Fruit fly (Drosophila melanogaster) whole organism, embryonic: Measurements from ENCODE around the gene mahe.
A peak's percentile ranks its signal among the peaks of the same experiment; 100 is the strongest.

Experiments
- Awh ChIP-seq: fragments of 200-800 bp; sonication (Bioruptor generic); IDR thresholded peaks from 2 replicates; pipeline ENCODE4, ENCODE4 v1.3.6; 2022; ENCODE audit warnings: missing biosample characterization, missing genetic modification characterization
- BEAF-32 ChIP-seq: fragments of 200-800 bp; sonication (Bioruptor generic); optimal IDR thresholded peaks from 3 replicates; lab custom pipeline; 2017; ENCODE audit warnings: missing biosample characterization, missing genetic modification characterization, mild to moderate bottlenecking, moderate library complexity, missing genetic modification reagents
- Bgb ChIP-seq: fragments of 200-800 bp; sonication (Bioruptor generic); IDR thresholded peaks from 2 replicates; pipeline ENCODE4 v1.3.6; 2022; ENCODE audit warnings: missing biosample characterization, missing genetic modification characterization; ENCODE audit not compliant: partially characterized antibody
- CG10209 ChIP-seq: fragments of 200-800 bp; sonication (Bioruptor generic); optimal IDR thresholded peaks from 3 replicates; lab custom pipeline; 2017; ENCODE audit warnings: missing biosample characterization, mild to moderate bottlenecking, missing genetic modification characterization, missing genetic modification reagents
- CG12391 ChIP-seq: fragments of 200-800 bp; sonication (Bioruptor generic); optimal IDR thresholded peaks from 3 replicates; lab custom pipeline; 2018; ENCODE audit warnings: missing biosample characterization, mild to moderate bottlenecking, missing genetic modification characterization, moderate library complexity
- CG12769 ChIP-seq: fragments of 200-800 bp; sonication (Bioruptor generic); optimal IDR thresholded peaks from 2 replicates; lab custom pipeline; 2019; ENCODE audit warnings: missing biosample characterization, mild to moderate bottlenecking, missing genetic modification characterization, moderate library complexity
- CG12942 ChIP-seq: fragments of 200-800 bp; sonication (Bioruptor generic); optimal IDR thresholded peaks from 3 replicates; lab custom pipeline; 2016; ENCODE audit warnings: missing biosample characterization, missing genetic modification characterization
- CG15073 ChIP-seq: fragments of 200-800 bp; sonication (Bioruptor generic); optimal IDR thresholded peaks from 2 replicates; lab custom pipeline; 2016; ENCODE audit warnings: missing biosample characterization, missing genetic modification characterization
- CG17186 ChIP-seq: fragments of 200-800 bp; sonication (Bioruptor generic); optimal IDR thresholded peaks from 3 replicates; lab custom pipeline; 2017; ENCODE audit warnings: missing biosample characterization, missing genetic modification reagents, missing genetic modification characterization
- CG17912 ChIP-seq: fragments of 200-800 bp; sonication (Bioruptor generic); optimal IDR thresholded peaks from 2 replicates; lab custom pipeline; 2018; ENCODE audit warnings: missing biosample characterization, mild to moderate bottlenecking, missing genetic modification characterization
- CG1832 ChIP-seq: fragments of 200-800 bp; sonication (Bioruptor generic); optimal IDR thresholded peaks from 2 replicates; lab custom pipeline; 2017; ENCODE audit warnings: missing biosample characterization, mild to moderate bottlenecking, missing genetic modification characterization, inconsistent platforms
- CG2202 ChIP-seq: fragments of 200-800 bp; sonication (Bioruptor generic); optimal IDR thresholded peaks from 2 replicates; lab custom pipeline; 2018; ENCODE audit warnings: missing biosample characterization, mild to moderate bottlenecking, missing genetic modification characterization
- CG30020 ChIP-seq: fragments of 200-800 bp; optimal IDR thresholded peaks from 2 replicates; lab custom pipeline; 2019; ENCODE audit warnings: missing biosample characterization, mild to moderate bottlenecking, missing genetic modification characterization, moderate library complexity
- CG31388 ChIP-seq: fragments of 200-800 bp; sonication (Bioruptor generic); optimal IDR thresholded peaks from 2 replicates; lab custom pipeline; 2016; ENCODE audit warnings: missing biosample characterization, missing genetic modification characterization
- CG32532 ChIP-seq: fragments of 200-800 bp; sonication (Bioruptor generic); IDR thresholded peaks from 2 replicates; pipeline ENCODE4 v1.3.6; 2022; ENCODE audit warnings: missing biosample characterization, missing genetic modification characterization
- CG34224 ChIP-seq: fragments of 200-800 bp; sonication (Bioruptor generic); IDR thresholded peaks from 3 replicates; pipeline ENCODE4 v1.3.6; 2022; ENCODE audit warnings: missing biosample characterization, missing genetic modification characterization; ENCODE audit not compliant: partially characterized antibody
- CG3726 ChIP-seq: fragments of 200-800 bp; sonication (Bioruptor generic); IDR thresholded peaks from 3 replicates; pipeline ENCODE4, ENCODE4 v1.3.6; 2022; ENCODE audit warnings: missing biosample characterization, missing genetic modification characterization
- CG4360 ChIP-seq: fragments of 200-800 bp; sonication (Bioruptor generic); IDR thresholded peaks from 2 replicates; pipeline ENCODE4 v1.3.6; 2022; ENCODE audit warnings: missing biosample characterization, missing genetic modification characterization
- CG4707 ChIP-seq: fragments of 200-800 bp; sonication (Bioruptor generic); optimal IDR thresholded peaks from 2 replicates; lab custom pipeline; 2018; ENCODE audit warnings: missing biosample characterization, mild to moderate bottlenecking, missing genetic modification characterization, moderate library complexity
- CG6765 ChIP-seq: fragments of 200-800 bp; sonication (Bioruptor generic); optimal IDR thresholded peaks from 3 replicates; lab custom pipeline; 2017; ENCODE audit warnings: missing biosample characterization, mild to moderate bottlenecking, missing genetic modification characterization
- CG6791 ChIP-seq: fragments of 200-800 bp; sonication (Bioruptor generic); IDR thresholded peaks from 3 replicates; pipeline ENCODE4 v1.3.6; 2022; ENCODE audit warnings: missing biosample characterization, missing genetic modification characterization; ENCODE audit not compliant: partially characterized antibody
- CG9215 ChIP-seq: fragments of 200-800 bp; sonication (Bioruptor generic); IDR thresholded peaks from 2 replicates; pipeline ENCODE4 v1.3.6; 2022; ENCODE audit warnings: missing biosample characterization, missing genetic modification characterization
- CG9876 ChIP-seq: fragments of 200-800 bp; sonication (Bioruptor generic); optimal IDR thresholded peaks from 2 replicates; lab custom pipeline; 2016; ENCODE audit warnings: missing biosample characterization, missing genetic modification characterization
- CrebB ChIP-seq: fragments of 200-800 bp; sonication (Bioruptor generic); optimal IDR thresholded peaks from 3 replicates; lab custom pipeline; 2018; ENCODE audit warnings: missing biosample characterization, mild to moderate bottlenecking, missing genetic modification characterization
- Dbx ChIP-seq: fragments of 200-800 bp; sonication (Bioruptor generic); IDR thresholded peaks from 3 replicates; pipeline ENCODE4 v1.3.6; 2022; ENCODE audit warnings: missing biosample characterization, missing genetic modification characterization
- Drgx ChIP-seq: fragments of 200-800 bp; sonication (Bioruptor generic); IDR thresholded peaks from 2 replicates; pipeline ENCODE4 v1.3.6; 2022; ENCODE audit warnings: missing biosample characterization, missing genetic modification characterization
- ERR ChIP-seq: fragments of 200-800 bp; sonication (Bioruptor generic); optimal IDR thresholded peaks from 2 replicates; lab custom pipeline; 2016; ENCODE audit warnings: missing biosample characterization, missing genetic modification characterization
- Nf-YC ChIP-seq: fragments of 200-800 bp; optimal IDR thresholded peaks from 3 replicates; lab custom pipeline; 2019; ENCODE audit warnings: missing biosample characterization, mild to moderate bottlenecking, missing genetic modification characterization, moderate library complexity
- Opbp ChIP-seq: fragments of 200-800 bp; sonication (Bioruptor generic); IDR thresholded peaks from 3 replicates; pipeline ENCODE4 v1.3.6; 2022; ENCODE audit warnings: missing biosample characterization, missing genetic modification characterization; ENCODE audit not compliant: partially characterized antibody
- Ssrp ChIP-seq: fragments of 200-800 bp; sonication (Bioruptor generic); optimal IDR thresholded peaks from 2 replicates; lab custom pipeline; 2018; ENCODE audit warnings: missing biosample characterization, mild to moderate bottlenecking, missing genetic modification characterization, moderate library complexity
- ara ChIP-seq: fragments of 200-800 bp; sonication (Bioruptor generic); IDR thresholded peaks from 2 replicates; pipeline ENCODE4 v1.3.6; 2022; ENCODE audit warnings: missing biosample characterization, missing genetic modification characterization
- br ChIP-seq: fragments of >200 bp; optimal IDR thresholded peaks from 2 replicates; lab custom pipeline; 2017
- dan ChIP-seq: fragments of 200-800 bp; sonication (Bioruptor generic); IDR thresholded peaks from 2 replicates; pipeline ENCODE4 v1.3.6; 2022; ENCODE audit warnings: missing biosample characterization, missing genetic modification characterization
- dysf ChIP-seq: fragments of 200-800 bp; sonication (Bioruptor generic); IDR thresholded peaks from 3 replicates; pipeline ENCODE4 v1.3.6; 2022; ENCODE audit warnings: missing biosample characterization, missing genetic modification characterization
- emc ChIP-seq: fragments of 200-800 bp; sonication (Bioruptor generic); optimal IDR thresholded peaks from 2 replicates; lab custom pipeline; 2016; ENCODE audit warnings: missing biosample characterization, missing genetic modification characterization
- gsb ChIP-seq: fragments of 200-800 bp; sonication (Bioruptor generic); IDR thresholded peaks from 2 replicates; pipeline ENCODE4 v1.3.6; 2022; ENCODE audit warnings: missing biosample characterization, missing genetic modification characterization
- insv ChIP-seq, 2 experiments: fragments of 200-800 bp; sonication (Bioruptor generic); optimal IDR thresholded peaks; 3 replicates each; lab custom pipeline; 2016 to 2018; ENCODE audit warnings: missing biosample characterization in 2 of 2, missing genetic modification characterization in 2 of 2
- luna ChIP-seq: fragments of 200-800 bp; sonication (Bioruptor generic); optimal IDR thresholded peaks from 2 replicates; lab custom pipeline; 2016; ENCODE audit warnings: missing biosample characterization, missing genetic modification characterization
- mirr ChIP-seq: fragments of 200-800 bp; sonication (Bioruptor generic); optimal IDR thresholded peaks from 3 replicates; lab custom pipeline; 2018; ENCODE audit warnings: missing biosample characterization, mild to moderate bottlenecking, missing genetic modification characterization
- nau ChIP-seq: fragments of 200-800 bp; sonication (Bioruptor generic); optimal IDR thresholded peaks from 3 replicates; lab custom pipeline; 2017; ENCODE audit warnings: missing biosample characterization, mild to moderate bottlenecking, missing genetic modification characterization, missing genetic modification reagents
- oc ChIP-seq: fragments of 200-800 bp; sonication (Bioruptor generic); optimal IDR thresholded peaks from 2 replicates; lab custom pipeline; 2018; ENCODE audit warnings: missing biosample characterization, mild to moderate bottlenecking, missing genetic modification characterization, moderate library complexity
- pita ChIP-seq: fragments of 200-800 bp; sonication (Bioruptor generic); optimal IDR thresholded peaks from 2 replicates; lab custom pipeline; 2017; ENCODE audit warnings: missing biosample characterization, mild to moderate bottlenecking, missing genetic modification characterization
- psq ChIP-seq: fragments of 200-800 bp; sonication (Bioruptor generic); optimal IDR thresholded peaks from 2 replicates; lab custom pipeline; 2017; ENCODE audit warnings: missing biosample characterization, missing genetic modification characterization
- row ChIP-seq: fragments of 200-800 bp; sonication (Bioruptor generic); IDR thresholded peaks from 3 replicates; pipeline ENCODE4 v1.3.6; 2022; ENCODE audit warnings: missing biosample characterization, missing genetic modification characterization
- sens ChIP-seq: fragments of 200-800 bp; sonication (Bioruptor generic); peaks from one replicate; lab custom pipeline; 2016; ENCODE audit warnings: missing biosample characterization, missing genetic modification characterization
- sima ChIP-seq: fragments of 200-800 bp; sonication (Bioruptor generic); optimal IDR thresholded peaks from 2 replicates; lab custom pipeline; 2016; ENCODE audit warnings: missing biosample characterization, missing genetic modification characterization
- toy ChIP-seq: fragments of 200-800 bp; sonication (Bioruptor generic); IDR thresholded peaks from 2 replicates; pipeline ENCODE4 v1.3.6; 2022; ENCODE audit warnings: missing biosample characterization, missing genetic modification characterization
- wek ChIP-seq: fragments of 200-800 bp; sonication (Bioruptor generic); optimal IDR thresholded peaks from 3 replicates; lab custom pipeline; 2018; ENCODE audit warnings: missing biosample characterization, mild to moderate bottlenecking, missing genetic modification characterization, moderate library complexity
- yki ChIP-seq: fragments of >200 bp; optimal IDR thresholded peaks from 3 replicates; lab custom pipeline; 2018
- zen2 ChIP-seq: fragments of 200-800 bp; sonication (Bioruptor generic); IDR thresholded peaks from 3 replicates; pipeline ENCODE4 v1.3.6; 2022; ENCODE audit warnings: missing biosample characterization, missing genetic modification characterization; ENCODE audit not compliant: partially characterized antibody

Gene mahe

DNA sequence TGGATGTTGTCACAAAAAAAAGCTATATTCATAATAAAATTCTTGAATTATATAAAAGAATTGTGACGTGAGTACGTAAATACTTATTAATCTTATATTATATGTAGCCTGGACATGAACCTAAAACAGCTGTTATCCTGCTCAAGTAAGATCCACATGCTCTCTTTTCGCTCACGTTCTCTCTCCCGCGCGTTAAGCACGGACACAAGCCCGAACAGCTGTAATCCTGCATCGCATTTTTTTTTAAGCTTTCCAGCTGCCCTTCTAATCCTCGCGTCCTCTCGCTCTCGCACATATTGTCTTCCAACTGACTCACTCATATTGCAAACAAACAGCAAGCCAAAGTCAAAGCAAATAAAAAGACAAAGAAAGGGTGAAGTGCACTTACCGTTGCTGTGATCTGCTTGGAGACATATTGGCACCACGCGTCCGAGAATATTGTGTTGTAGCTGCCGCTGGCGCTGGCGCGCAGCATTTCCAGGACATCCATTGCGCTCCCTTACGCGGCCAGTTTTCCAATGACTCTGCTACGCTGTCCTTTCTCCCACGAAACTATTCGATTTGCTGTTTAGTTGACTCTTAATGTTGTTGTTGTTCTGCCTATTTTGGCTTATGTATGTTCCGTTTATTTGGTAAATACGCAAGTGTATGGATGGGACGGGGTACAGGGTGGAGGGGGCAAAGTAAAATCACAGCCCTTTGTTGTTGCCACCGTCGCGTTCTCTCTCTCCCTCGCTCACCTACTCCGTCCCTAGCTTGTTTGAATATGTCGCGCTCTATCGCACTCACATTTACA is 36.1 kb upstream of the mahe start (continued):
- no peak for TF ChIP-seq CG6765 (GFP tag; lab: Kevin White, UChicago)
- no peak for TF ChIP-seq toy (GFP tag; lab: Robert Waterston, UW)
- no peak for TF ChIP-seq CG31388 (GFP tag; lab: Kevin White, UChicago)
- no peak for TF ChIP-seq CG17186
- TF ChIP-seq CG10209 (GFP tag; lab: Kevin White, UChicago) = no peak
- TF ChIP-seq Opbp = no peak
- TF ChIP-seq CG30020 (tag; lab: Kevin White, UChicago) = no peak
- no peak for TF ChIP-seq CG15073 (GFP tag; lab: Kevin White, UChicago)
- TF ChIP-seq Ssrp (tag; lab: Kevin White, UChicago) = no peak
- peak; percentile 2 for TF ChIP-seq CrebB (tag; lab: Kevin White, UChicago)
- no peak for TF ChIP-seq Drgx (GFP tag; lab: Robert Waterston, UW)
- TF ChIP-seq yki (lab: Kevin White, UChicago) = no peak
- peak; percentile 1 for TF ChIP-seq BEAF-32 (GFP tag; lab: Kevin White, UChicago)
- TF ChIP-seq CG6791 = 0 out of 3 replicates have a peak, but pooled peaks have one; percentile 16
- peak; percentile 34 for TF ChIP-seq pita (GFP tag; lab: Kevin White, UChicago)
- TF ChIP-seq Nf-YC (tag; lab: Kevin White, UChicago) = no peak
- no peak for TF ChIP-seq ERR
- TF ChIP-seq CG2202 (tag; lab: Kevin White, UChicago) = no peak
- peak; percentile 10; the same call in 1 of the 2 replicates for TF ChIP-seq Bgb (GFP tag; lab: Robert Waterston, UW)
- no peak for TF ChIP-seq psq (GFP tag; lab: Kevin White, UChicago)
- peak in 1 of 2 experiments; percentile 52 for TF ChIP-seq insv (GFP tag; optimal IDR thresholded peaks at IDR 0.05; lab: Kevin White, UChicago)
- no peak for TF ChIP-seq CG9876 (GFP tag; lab: Kevin White, UChicago)
- TF ChIP-seq nau = no peak
- TF ChIP-seq Awh = no peak
- TF ChIP-seq gsb (GFP tag; lab: Robert Waterston, UW) = no peak
- TF ChIP-seq dysf (GFP tag; lab: Robert Waterston, UW) = 0 out of 3 replicates have a peak, but pooled peaks have one; percentile 10
- no peak for TF ChIP-seq CG3726 (GFP tag; lab: Robert Waterston, UW)
- TF ChIP-seq CG32532 (GFP tag; lab: Robert Waterston, UW) = peak; percentile 28; the same call in 1 of the 2 replicates
- TF ChIP-seq CG12391 (tag; lab: Kevin White, UChicago) = no peak
- no peak for TF ChIP-seq emc (GFP tag; lab: Kevin White, UChicago)
- no peak for TF ChIP-seq br (lab: Kevin White, UChicago)
- no peak for TF ChIP-seq wek (GFP tag; lab: Kevin White, UChicago)
- no peak for TF ChIP-seq CG4707 (GFP tag; lab: Kevin White, UChicago)
- TF ChIP-seq Dbx (GFP tag; lab: Robert Waterston, UW) = 0 out of 3 replicates have a peak, but pooled peaks have one; percentile 8
- TF ChIP-seq row = no peak
- no peak for TF ChIP-seq sima
- TF ChIP-seq sens (GFP tag; lab: Kevin White, UChicago) = no peak
- peak; percentile 83 for TF ChIP-seq CG4360 (GFP tag; lab: Robert Waterston, UW)
- no peak for TF ChIP-seq CG9215 (GFP tag; lab: Robert Waterston, UW)
- peak; percentile 7 for TF ChIP-seq mirr (GFP tag; lab: Kevin White, UChicago)
- TF ChIP-seq dan = no peak
- TF ChIP-seq oc (tag; lab: Kevin White, UChicago) = peak; percentile 56
- TF ChIP-seq CG17912 (GFP tag; lab: Kevin White, UChicago) = no peak
- peak; percentile 17 for TF ChIP-seq CG12769 (tag; lab: Kevin White, UChicago)
- TF ChIP-seq CG12942 (GFP tag; lab: Kevin White, UChicago) = no peak
- TF ChIP-seq CG34224 (GFP tag; lab: Robert Waterston, UW) = no peak
- no peak for TF ChIP-seq ara
- TF ChIP-seq luna = no peak
- TF ChIP-seq CG1832 (GFP tag; lab: Kevin White, UChicago) = peak; percentile 73
- TF ChIP-seq zen2 = no peak
